Fruit fly (Drosophila melanogaster): Measurements from ENCODE around the gene CG34241.

The CG34241 gene

DNA sequence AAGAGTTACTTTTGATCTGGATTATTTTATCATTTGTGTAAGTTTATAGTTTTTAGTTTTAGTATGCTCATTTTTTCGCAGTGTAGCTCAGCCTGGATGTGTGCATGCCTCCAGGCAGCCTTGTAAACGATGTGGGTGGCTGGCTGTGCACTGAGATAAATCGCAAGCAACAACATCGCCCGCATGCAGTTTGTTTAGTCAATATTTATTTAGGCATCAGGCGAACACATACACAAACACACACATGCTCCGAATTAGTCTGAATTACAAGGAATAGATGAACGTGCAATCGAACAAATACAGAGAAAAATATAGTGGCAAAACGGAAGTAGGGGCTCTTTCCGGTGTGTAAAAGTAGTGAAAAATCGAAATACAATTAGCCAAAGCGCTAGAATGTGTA, 35.3 kb downstream of the CG34241 start (continued):
- TF ChIP-seq nmo (GFP tag; optimal IDR thresholded peaks at IDR 0.05) (peak; percentile 41), slbo (GFP tag; IDR thresholded peaks at IDR 0.05) (0 out of 2 replicates have a peak, but pooled peaks have one; percentile 18), grau (tag; optimal IDR thresholded peaks at IDR 0.05) (peak; percentile 11), CG30403 (GFP tag; optimal IDR thresholded peaks at IDR 0.05) (peak; percentile 11), CG10431 (GFP tag; optimal IDR thresholded peaks at IDR 0.05) (no peak), CG9932 (GFP tag; IDR thresholded peaks at IDR 0.05) (no peak), E2f1 (GFP tag; IDR thresholded peaks at IDR 0.05) (0 out of 2 replicates have a peak, but pooled peaks have one; percentile 6), CG14050 (GFP tag; IDR thresholded peaks at IDR 0.05) (peak; percentile 13; the same call in 1 of the 3 replicates), H15 (GFP tag; IDR thresholded peaks at IDR 0.05) (0 out of 3 replicates have a peak, but pooled peaks have one; percentile 25), nau (GFP tag; optimal IDR thresholded peaks at IDR 0.05) (no peak), Med (GFP tag) (peak; percentile 49), prd (optimal IDR thresholded peaks at IDR 0.05) (no peak), prd (GFP tag; IDR thresholded peaks at IDR 0.05) (0 out of 3 replicates have a peak, but pooled peaks have one; percentile 22), pb (GFP tag; optimal IDR thresholded peaks at IDR 0.05) (no peak), Ptx1 (GFP tag; IDR thresholded peaks at IDR 0.05) (peak; percentile 36; the same call in 1 of the 2 replicates), Lpt (GFP tag; optimal IDR thresholded peaks at IDR 0.05) (no peak), CG17802 (tag; optimal IDR thresholded peaks at IDR 0.05) (no peak), CG3995 (GFP tag; optimal IDR thresholded peaks at IDR 0.05) (no peak), Abd-B (GFP tag; optimal IDR thresholded peaks at IDR 0.05) (no peak), Gsc (GFP tag; IDR thresholded peaks at IDR 0.05) (no peak), CG30020 (tag; optimal IDR thresholded peaks at IDR 0.05) (no peak), z (GFP tag; IDR thresholded peaks at IDR 0.05) (0 out of 3 replicates have a peak, but pooled peaks have one; percentile 33), ci (GFP tag; IDR thresholded peaks at IDR 0.05) (peak; percentile 46; the same call in 2 of the 3 replicates), sim (GFP tag; IDR thresholded peaks at IDR 0.05) (no peak), lbe (GFP tag; optimal IDR thresholded peaks at IDR 0.05) (no peak), Atf6 (GFP tag; IDR thresholded peaks at IDR 0.05) (no peak), CoRest (tag; optimal IDR thresholded peaks at IDR 0.05) (no peak), dysf (GFP tag; IDR thresholded peaks at IDR 0.05) (0 out of 3 replicates have a peak, but pooled peaks have one; percentile 20)

dm6 chr3L:12163693-12164092, 35.9 kb downstream of the CG34241 start, which contains the start of gene CG9760:
Gene CG9760, minus strand, starts transcription at chr3L:12163735.
- TF ChIP-seq CG9727 (GFP tag; optimal IDR thresholded peaks at IDR 0.05) (no peak), CG11723 (GFP tag; optimal IDR thresholded peaks at IDR 0.05) (no peak), Gsc (GFP tag; IDR thresholded peaks at IDR 0.05) (no peak), H15 (GFP tag; IDR thresholded peaks at IDR 0.05) (no peak), CG7963 (GFP tag; IDR thresholded peaks at IDR 0.05; ENCODE audit: partially characterized antibody) (no peak), CG10654 (GFP tag; optimal IDR thresholded peaks at IDR 0.05) (no peak), CG18599 (GFP tag; optimal IDR thresholded peaks at IDR 0.05) (no peak), Camta (GFP tag; optimal IDR thresholded peaks at IDR 0.05) (no peak), prd (optimal IDR thresholded peaks at IDR 0.05) (no peak), prd (GFP tag; IDR thresholded peaks at IDR 0.05) (no peak), CG33557 (GFP tag; optimal IDR thresholded peaks at IDR 0.05) (no peak), hkb (optimal IDR thresholded peaks at IDR 0.05) (no peak), hkb (GFP tag; IDR thresholded peaks at IDR 0.05) (peak; percentile 65; the same call in 1 of the 2 replicates), CG8765 (GFP tag; IDR thresholded peaks at IDR 0.05) (no peak), exex (tag; optimal IDR thresholded peaks at IDR 0.05) (no peak), Stat92E (GFP tag; optimal IDR thresholded peaks at IDR 0.05) (no peak), CHES-1-like (GFP tag; optimal IDR thresholded peaks at IDR 0.05) (no peak), CG14441 (GFP tag; IDR thresholded peaks at IDR 0.05) (peak; percentile 47), Dip2 (GFP tag; IDR thresholded peaks at IDR 0.05) (no peak), CG11398 (GFP tag; optimal IDR thresholded peaks at IDR 0.05) (no peak), CG6654 (GFP tag; optimal IDR thresholded peaks at IDR 0.05) (no peak), CG6175 (GFP tag; IDR thresholded peaks at IDR 0.05) (no peak), tap (tag; optimal IDR thresholded peaks at IDR 0.05) (no peak), CG4854 (GFP tag; optimal IDR thresholded peaks at IDR 0.05) (no peak), az2 (GFP tag; optimal IDR thresholded peaks at IDR 0.05) (no peak), Poxn (GFP tag; IDR thresholded peaks at IDR 0.05) (no peak), tx (GFP tag; optimal IDR thresholded peaks at IDR 0.05) (no peak), Doc3 (GFP tag; IDR thresholded peaks at IDR 0.05; ENCODE audit: partially characterized antibody) (no peak)
